Worm (Caenorhabditis elegans) whole organism, young adult: ENCODE results near the gene gadr-3.
A peak's percentile ranks its signal among the peaks of the same experiment; 100 is the strongest.

ENCODE experiments used
- B0261.1 ChIP-seq: sonication (generic microtip); optimal IDR thresholded peaks from 2 replicates; lab custom pipeline; 2016; ENCODE audit warnings: mild to moderate bottlenecking, missing genetic modification characterization, moderate library complexity, missing compliant biosample characterization
- F33H1.4 ChIP-seq: fragments of 200-800 bp; sonication (Bioruptor generic); IDR thresholded peaks from 2 replicates; pipeline ENCODE4 v1.3.6; 2022; ENCODE audit warnings: missing genetic modification reagents, missing genetic modification characterization, missing compliant biosample characterization
- F39B2.1 ChIP-seq: fragments of 200-800 bp; sonication (Bioruptor generic); IDR thresholded peaks from 2 replicates; pipeline ENCODE4 v1.3.6; 2022; ENCODE audit warnings: missing genetic modification reagents, missing genetic modification characterization, missing compliant biosample characterization
- F57A8.1 ChIP-seq: fragments of 200-800 bp; sonication (Bioruptor generic); optimal IDR thresholded peaks from 2 replicates; lab custom pipeline; 2018; ENCODE audit warnings: mild to moderate bottlenecking, missing genetic modification characterization, moderate library complexity, missing compliant biosample characterization
- K12H6.12 ChIP-seq: fragments of 200-800 bp; sonication (Bioruptor generic); optimal IDR thresholded peaks from 2 replicates; lab custom pipeline; 2018; ENCODE audit warnings: mild to moderate bottlenecking, missing genetic modification characterization, missing compliant biosample characterization
- Y53G8AR.9 ChIP-seq: fragments of 200-800 bp; sonication (Bioruptor generic); conservative IDR thresholded peaks from 2 replicates; pipeline ENCODE4 v1.3.6; 2022; ENCODE audit warnings: missing genetic modification reagents, missing genetic modification characterization, missing compliant biosample characterization
- Y95B8A.8 ChIP-seq: fragments of 200-800 bp; sonication (Bioruptor generic); IDR thresholded peaks from 2 replicates; pipeline ENCODE4 v1.3.6; 2022; ENCODE audit warnings: missing genetic modification reagents, missing genetic modification characterization, missing compliant biosample characterization
- akir-1 ChIP-seq: fragments of 200-800 bp; sonication (Bioruptor generic); optimal IDR thresholded peaks from 2 replicates; lab custom pipeline; 2018; ENCODE audit warnings: mild to moderate bottlenecking, missing genetic modification characterization, moderate library complexity, missing compliant biosample characterization
- atf-7 ChIP-seq: sonication (generic microtip); optimal IDR thresholded peaks from 2 replicates; lab custom pipeline; 2017; ENCODE audit warnings: mild to moderate bottlenecking, missing genetic modification characterization, missing compliant biosample characterization
- athp-1 ChIP-seq: sonication (generic microtip); optimal IDR thresholded peaks from 2 replicates; lab custom pipeline; 2017; ENCODE audit warnings: mild to moderate bottlenecking, missing genetic modification characterization, missing compliant biosample characterization
- attf-6 ChIP-seq: fragments of 200-800 bp; sonication (Bioruptor generic); IDR thresholded peaks from 2 replicates; pipeline ENCODE4 v1.3.6; 2022; ENCODE audit warnings: missing genetic modification reagents, missing genetic modification characterization, missing compliant biosample characterization
- bed-1 ChIP-seq: fragments of 200-800 bp; sonication (Bioruptor generic); IDR thresholded peaks from 2 replicates; pipeline ENCODE4 v1.3.6; 2022; ENCODE audit warnings: missing genetic modification reagents, missing genetic modification characterization, missing compliant biosample characterization
- bed-2 ChIP-seq: fragments of 200-800 bp; sonication (Bioruptor generic); IDR thresholded peaks from 2 replicates; pipeline ENCODE4 v1.3.6; 2022; ENCODE audit warnings: missing genetic modification reagents, missing genetic modification characterization, missing compliant biosample characterization
- cebp-2 ChIP-seq: fragments of 200-800 bp; sonication (Bioruptor generic); IDR thresholded peaks from 2 replicates; pipeline ENCODE4 v1.3.6; 2022; ENCODE audit warnings: missing genetic modification characterization, missing compliant biosample characterization
- ceh-27 ChIP-seq: fragments of 200-800 bp; sonication (Bioruptor generic); optimal IDR thresholded peaks from 2 replicates; lab custom pipeline; 2018; ENCODE audit warnings: mild to moderate bottlenecking, missing genetic modification characterization, moderate library complexity, missing compliant biosample characterization
- ceh-58 ChIP-seq: fragments of 200-800 bp; sonication (Bioruptor generic); IDR thresholded peaks from 2 replicates; pipeline ENCODE4 v1.3.6; 2022; ENCODE audit warnings: missing genetic modification characterization, missing compliant biosample characterization
- ceh-79 ChIP-seq: sonication (generic microtip); optimal IDR thresholded peaks from 2 replicates; lab custom pipeline; 2017; ENCODE audit warnings: mild to moderate bottlenecking, missing genetic modification characterization, missing compliant biosample characterization
- die-1 ChIP-seq: sonication (generic microtip); optimal IDR thresholded peaks from 2 replicates; lab custom pipeline; 2016; ENCODE audit warnings: missing genotype, mild to moderate bottlenecking, missing genetic modification characterization, missing compliant biosample characterization
- efl-1 ChIP-seq: fragments of 150-350 bp; optimal IDR thresholded peaks from 2 replicates; lab custom pipeline; 2014; ENCODE audit warnings: missing biosample characterization, missing genetic modification reagents, missing genetic modification characterization
- egl-18 ChIP-seq: fragments of 200-800 bp; sonication (Bioruptor generic); IDR thresholded peaks from 2 replicates; pipeline ENCODE4 v1.3.6; 2022; ENCODE audit warnings: missing genetic modification reagents, missing genetic modification characterization, missing compliant biosample characterization
- ekl-4 ChIP-seq: fragments of 200-800 bp; sonication (Bioruptor generic); IDR thresholded peaks from 2 replicates; pipeline ENCODE4 v1.3.6; 2022; ENCODE audit warnings: missing genetic modification reagents, missing genetic modification characterization, missing compliant biosample characterization
- fkh-3 ChIP-seq: sonication (generic microtip); optimal IDR thresholded peaks from 2 replicates; lab custom pipeline; 2016; ENCODE audit warnings: mild to moderate bottlenecking, missing genetic modification characterization, missing compliant biosample characterization
- hmg-1.2 ChIP-seq: fragments of 200-800 bp; sonication (Bioruptor generic); IDR thresholded peaks from 2 replicates; pipeline ENCODE4 v1.3.6; 2022; ENCODE audit warnings: missing genetic modification reagents, missing genetic modification characterization, missing compliant biosample characterization
- lin-35 ChIP-seq, 3 experiments: fragments of 150-350 bp in 2 of 3; sonication (generic microtip) in 1 of 3; optimal IDR thresholded peaks; 2 replicates each; lab custom pipeline; 2014 to 2018; ENCODE audit warnings: missing biosample characterization in 3 of 3, missing genetic modification characterization in 3 of 3, missing genetic modification reagents in 3 of 3
- lsl-1 ChIP-seq: fragments of 200-800 bp; sonication (Bioruptor generic); optimal IDR thresholded peaks from 2 replicates; lab custom pipeline; 2018; ENCODE audit warnings: mild to moderate bottlenecking, missing genetic modification characterization, moderate library complexity, missing compliant biosample characterization
- madf-10 ChIP-seq: sonication (generic microtip); optimal IDR thresholded peaks from 2 replicates; lab custom pipeline; 2016; ENCODE audit warnings: mild to moderate bottlenecking, missing genetic modification characterization, missing compliant biosample characterization
- madf-6 ChIP-seq: fragments of 200-800 bp; sonication (Bioruptor generic); IDR thresholded peaks from 2 replicates; pipeline ENCODE4 v1.3.6; 2022; ENCODE audit warnings: missing genetic modification reagents, missing genetic modification characterization, missing compliant biosample characterization
- madf-8 ChIP-seq: fragments of 200-800 bp; sonication (Bioruptor generic); conservative IDR thresholded peaks from 2 replicates; pipeline ENCODE4 v1.3.6; 2022; ENCODE audit warnings: missing genetic modification reagents, missing genetic modification characterization, missing compliant biosample characterization
- nhr-120 ChIP-seq: fragments of 200-800 bp; sonication (Bioruptor generic); IDR thresholded peaks from 2 replicates; pipeline ENCODE4 v1.3.6; 2022; ENCODE audit warnings: missing genetic modification characterization, missing compliant biosample characterization
- nhr-27 ChIP-seq: fragments of 200-800 bp; sonication (Bioruptor generic); optimal IDR thresholded peaks from 2 replicates; lab custom pipeline; 2018; ENCODE audit warnings: mild to moderate bottlenecking, missing genetic modification characterization, moderate library complexity, missing compliant biosample characterization
- nhr-80 ChIP-seq: sonication (generic microtip); optimal IDR thresholded peaks from 2 replicates; lab custom pipeline; 2016; ENCODE audit warnings: missing genetic modification characterization, missing compliant biosample characterization
- pha-4 ChIP-seq: fragments of 150-350 bp; sonication (generic microtip); optimal IDR thresholded peaks from 2 replicates; lab custom pipeline; 2014; ENCODE audit warnings: missing biosample characterization, missing genetic modification reagents, missing genetic modification characterization
- rec-8 ChIP-seq, 2 experiments: sonication (generic microtip); optimal IDR thresholded peaks; 2 replicates each; lab custom pipeline; 2016; ENCODE audit warnings: mild to moderate bottlenecking in 2 of 2, missing genetic modification characterization in 2 of 2, missing genetic modification reagents in 2 of 2, missing genotype in 2 of 2, missing biosample characterization in 1 of 2, missing compliant biosample characterization in 1 of 2, moderate library complexity in 1 of 2
- snpc-4 ChIP-seq, 5 experiments: fragments of 150-350 bp in 1 of 5; sonication (generic microtip) in 4 of 5; optimal IDR thresholded peaks; 2 replicates each; lab custom pipeline; 2014 to 2018; ENCODE audit warnings: missing genetic modification characterization in 5 of 5, missing biosample characterization in 3 of 5, antibody characterized with exemption in 2 of 5, mild to moderate bottlenecking in 2 of 5, missing compliant biosample characterization in 2 of 5, missing genotype in 2 of 5, moderate library complexity in 2 of 5, missing genetic modification reagents in 1 of 5
- tlf-1 ChIP-seq: fragments of 200-800 bp; sonication (Bioruptor generic); optimal IDR thresholded peaks from 2 replicates; lab custom pipeline; 2018; ENCODE audit warnings: mild to moderate bottlenecking, missing genetic modification characterization, missing compliant biosample characterization
- unc-62 ChIP-seq: fragments of 150-350 bp; optimal IDR thresholded peaks from 2 replicates; lab custom pipeline; 2014; ENCODE audit warnings: missing biosample characterization, missing genetic modification reagents, missing genetic modification characterization
- xnd-1 ChIP-seq: sonication (generic microtip); optimal IDR thresholded peaks from 2 replicates; lab custom pipeline; 2016; ENCODE audit warnings: missing genotype, missing genetic modification reagents, missing genetic modification characterization, missing compliant biosample characterization
- zim-3 ChIP-seq: sonication (generic microtip); optimal IDR thresholded peaks from 2 replicates; lab custom pipeline; 2017; ENCODE audit warnings: mild to moderate bottlenecking, missing genetic modification characterization, moderate library complexity, missing compliant biosample characterization
- ztf-3 ChIP-seq: fragments of 200-800 bp; sonication (Bioruptor generic); optimal IDR thresholded peaks from 2 replicates; lab custom pipeline; 2018; ENCODE audit warnings: mild to moderate bottlenecking, missing genetic modification characterization, missing compliant biosample characterization

Gene gadr-3

DNA sequence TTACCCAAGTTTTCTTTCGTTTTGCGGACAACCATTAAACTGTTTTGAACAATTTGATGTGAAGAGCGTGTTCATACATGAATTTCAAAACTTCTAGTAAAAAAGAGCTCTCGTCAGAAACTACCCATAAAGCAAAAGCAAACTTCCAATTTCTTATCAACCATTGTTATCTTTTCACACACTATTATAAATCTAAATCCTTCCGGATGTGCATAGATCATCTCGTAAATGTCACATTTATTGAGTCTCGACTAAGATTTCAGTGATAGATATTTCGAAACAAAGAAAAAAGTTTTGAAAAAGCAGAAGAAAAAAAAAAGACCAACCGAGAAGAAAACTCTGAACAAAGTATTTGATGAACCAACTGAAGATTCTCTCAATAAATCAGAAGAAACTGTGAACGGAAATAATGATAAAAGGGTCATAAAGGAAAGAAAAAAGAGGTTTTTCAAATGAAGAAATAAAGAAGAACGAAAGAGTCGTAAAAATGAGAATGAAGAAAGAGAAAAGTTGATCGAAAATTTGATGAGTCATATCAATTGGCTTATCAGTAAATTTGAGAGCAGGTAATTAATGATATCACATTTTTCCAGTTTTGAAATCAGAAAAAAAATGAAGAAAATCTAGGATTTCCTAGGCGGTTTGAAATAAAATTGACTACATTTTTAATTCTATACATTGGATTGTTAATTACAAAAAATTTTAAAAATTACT, 4.8 kb upstream of the gadr-3 start:
- no peak for TF ChIP-seq F57A8.1 (GFP tag; lab: Kevin White, UChicago)
- TF ChIP-seq nhr-80 (tag; lab: Kevin White, UChicago): peak; percentile 26

DNA sequence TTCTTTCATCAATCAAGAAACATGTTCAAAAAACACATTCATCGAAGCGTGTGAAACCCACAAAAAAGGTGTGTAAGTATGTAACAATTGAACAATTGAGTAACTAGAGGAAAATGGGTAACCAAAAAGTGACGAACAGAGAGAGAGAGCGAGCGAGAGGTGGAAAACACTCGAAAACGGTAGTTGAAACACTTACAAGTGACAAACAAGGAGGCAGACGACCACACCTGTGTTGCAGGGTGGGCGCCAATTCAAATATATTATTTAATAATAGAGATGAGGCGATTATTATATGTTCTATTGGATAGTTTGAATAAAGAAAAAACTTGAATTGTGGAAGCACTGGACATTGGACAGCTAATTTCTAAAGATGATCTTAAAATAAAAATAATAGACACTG, 3.6 kb upstream of the gadr-3 start:
- TF ChIP-seq B0261.1 (tag; lab: Kevin White, UChicago): no peak
- TF ChIP-seq ceh-27 (GFP tag; lab: Kevin White, UChicago): peak; percentile 27
- TF ChIP-seq K12H6.12 (tag; lab: Kevin White, UChicago): no peak
- no peak for TF ChIP-seq akir-1 (GFP tag; lab: Kevin White, UChicago)

DNA sequence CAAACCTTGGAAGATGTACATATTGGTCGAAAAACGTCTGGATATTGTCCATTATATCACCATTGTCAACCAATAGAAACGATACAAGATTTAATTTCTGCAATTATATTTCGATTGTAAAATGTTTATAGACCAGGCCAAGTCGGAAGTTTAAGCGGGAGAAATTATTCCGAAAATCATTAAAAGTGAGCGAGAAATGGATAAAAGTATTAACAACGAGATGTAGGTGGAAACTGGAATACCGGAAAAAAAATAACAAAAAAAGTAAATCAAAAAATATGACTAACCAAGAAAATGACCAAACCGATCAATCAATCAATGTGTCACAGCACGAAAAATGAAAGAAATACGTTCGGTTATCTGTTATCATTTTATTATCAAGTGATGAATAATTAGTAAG, 1.4 kb upstream of the gadr-3 start, which contains the start of gene F47D12.6:
Gene F47D12.6, minus strand, starts transcription at position 101 of the 400 bp plus-strand sequence.
- TF ChIP-seq atf-7 (tag; lab: Kevin White, UChicago): no peak
- TF ChIP-seq nhr-80 (tag; lab: Kevin White, UChicago): peak; percentile 0

DNA sequence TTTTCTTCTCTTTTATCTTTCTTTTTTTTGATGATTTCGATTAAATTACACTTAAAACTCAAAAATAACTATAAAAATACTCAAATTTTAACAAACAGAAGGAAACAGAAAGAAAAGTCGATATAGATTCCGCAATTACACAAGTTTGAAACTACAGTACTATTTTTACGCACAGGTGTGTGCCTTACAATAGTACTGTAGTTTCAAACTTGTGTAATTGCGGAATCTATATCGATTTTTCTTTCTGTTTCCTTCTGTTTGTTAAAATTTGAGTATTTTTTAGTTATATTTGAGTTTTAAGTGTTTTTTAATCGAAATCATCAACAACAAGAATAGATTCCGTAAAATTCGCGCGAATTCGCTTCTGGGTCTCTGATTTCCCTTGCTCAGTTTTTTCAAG, 2.8 kb downstream of the gadr-3 start:
- 0 out of 2 replicates have a peak, but pooled peaks have one; percentile 23 for TF ChIP-seq ekl-4 (GFP tag; lab: Robert Waterston, UW)
- no peak for TF ChIP-seq ceh-58
- 0 out of 2 replicates have a peak, but pooled peaks have one; percentile 14 for TF ChIP-seq hmg-1.2 (GFP tag; lab: Robert Waterston, UW)
- TF ChIP-seq cebp-2 (GFP tag; lab: Robert Waterston, UW): no peak
- peak; percentile 91 for TF ChIP-seq xnd-1
- TF ChIP-seq efl-1 (GFP tag; lab: Kevin White, UChicago): peak; percentile 6
- peak; percentile 43; the same call in 1 of the 2 replicates for TF ChIP-seq F33H1.4 (GFP tag; lab: Robert Waterston, UW)
- peak; percentile 74 for TF ChIP-seq madf-8 (GFP tag; lab: Robert Waterston, UW)
- TF ChIP-seq lsl-1 (GFP tag; lab: Kevin White, UChicago): peak; percentile 89
- peak; percentile 93 for TF ChIP-seq madf-6 (GFP tag; lab: Robert Waterston, UW)
- TF ChIP-seq egl-18 (GFP tag; lab: Robert Waterston, UW): no peak
- TF ChIP-seq lin-35 (GFP tag; optimal IDR thresholded peaks at IDR 0.05; lab: Kevin White, UChicago): no peak
- TF ChIP-seq rec-8 (tag; optimal IDR thresholded peaks at IDR 0.05; lab: Kevin White, UChicago): no peak
- no peak for TF ChIP-seq fkh-3 (tag; lab: Kevin White, UChicago)

ce11 chrIII:6280070-6280596, 5.7 kb downstream of the gadr-3 start, which contains the start of gene hmg-1.2:
hmg-1.2 (plus strand) TSS chrIII:6280380.
- no peak for TF ChIP-seq die-1 (tag; lab: Kevin White, UChicago)
- TF ChIP-seq bed-2 (GFP tag; lab: Robert Waterston, UW): no peak
- TF ChIP-seq F39B2.1 (GFP tag; lab: Robert Waterston, UW): no peak
- no peak for TF ChIP-seq Y95B8A.8
- no peak for TF ChIP-seq attf-6 (GFP tag; lab: Robert Waterston, UW)
- TF ChIP-seq nhr-120 (GFP tag; lab: Robert Waterston, UW): no peak
- TF ChIP-seq ceh-27 (GFP tag; lab: Kevin White, UChicago): peak; percentile 76
- no peak for TF ChIP-seq ceh-58
- TF ChIP-seq F33H1.4 (GFP tag; lab: Robert Waterston, UW): no peak; the same call in 1 of the 2 replicates
- peak; percentile 55 for TF ChIP-seq tlf-1 (GFP tag; lab: Kevin White, UChicago)
- peak; percentile 99 for TF ChIP-seq hmg-1.2 (GFP tag; lab: Robert Waterston, UW)
- TF ChIP-seq bed-1 (GFP tag; lab: Robert Waterston, UW): no peak
- TF ChIP-seq madf-10: peak; percentile 65
- TF ChIP-seq athp-1 (tag; lab: Kevin White, UChicago): peak; percentile 50
- no peak for TF ChIP-seq ztf-3 (GFP tag; lab: Kevin White, UChicago)
- no peak for TF ChIP-seq Y53G8AR.9
- TF ChIP-seq fkh-3 (tag; lab: Kevin White, UChicago): no peak
- peak; percentile 32 for TF ChIP-seq ceh-79 (tag; lab: Kevin White, UChicago)
- TF ChIP-seq pha-4 (tag; lab: Kevin White, UChicago): peak; percentile 25
- peak; percentile 11 for TF ChIP-seq snpc-4 (GFP tag; optimal IDR thresholded peaks at IDR 0.05; lab: Kevin White, UChicago)
- TF ChIP-seq snpc-4 (tag; optimal IDR thresholded peaks at IDR 0.05; lab: Kevin White, UChicago): peak in 3 of 4 experiments; percentile 60 to 75 (median 73)
- peak; percentile 83 for TF ChIP-seq unc-62 (GFP tag; lab: Kevin White, UChicago)
- TF ChIP-seq nhr-27 (tag; lab: Kevin White, UChicago): no peak
- TF ChIP-seq zim-3 (tag; lab: Kevin White, UChicago): no peak
